Worm (Caenorhabditis elegans) whole organism, mixed stage, embryonic: ENCODE measurements around the gene C29F3.7.

ENCODE experiments used
- ceh-83 ChIP-seq: fragments of 200-800 bp; sonication (Bioruptor generic); optimal IDR thresholded peaks from 2 replicates; lab custom pipeline; 2018; ENCODE audit warnings: mild to moderate bottlenecking, missing genetic modification characterization, missing compliant biosample characterization
- drap-1 ChIP-seq: fragments of 200-800 bp; sonication (Bioruptor generic); optimal IDR thresholded peaks from 3 replicates; lab custom pipeline; 2018; ENCODE audit warnings: mild to moderate bottlenecking, missing genetic modification characterization, missing compliant biosample characterization
- elt-1 ChIP-seq: sonication (generic microtip); optimal IDR thresholded peaks from 2 replicates; lab custom pipeline; 2017; ENCODE audit warnings: missing genetic modification characterization, mild to moderate bottlenecking, missing compliant biosample characterization, antibody characterized with exemption, moderate library complexity, borderline replicate concordance; ENCODE audit not compliant: insufficient read depth
- lin-13 ChIP-seq: fragments of 150-350 bp; optimal IDR thresholded peaks from 2 replicates; lab custom pipeline; 2014; ENCODE audit warnings: missing biosample characterization, missing genetic modification characterization
- mab-5 ChIP-seq: fragments of 150-350 bp; optimal IDR thresholded peaks from 2 replicates; lab custom pipeline; 2014; ENCODE audit warnings: missing biosample characterization, missing genetic modification characterization
- nhr-12 ChIP-seq: fragments of 150-350 bp; optimal IDR thresholded peaks from 2 replicates; lab custom pipeline; 2014; ENCODE audit warnings: missing biosample characterization, missing genetic modification characterization
- nhr-237 ChIP-seq: fragments of 150-350 bp; optimal IDR thresholded peaks from 2 replicates; lab custom pipeline; 2014; ENCODE audit warnings: missing biosample characterization, missing genetic modification characterization
- nhr-28 ChIP-seq: fragments of 150-350 bp; optimal IDR thresholded peaks from 2 replicates; lab custom pipeline; 2014; ENCODE audit warnings: missing biosample characterization, missing genetic modification characterization
- snpc-4 ChIP-seq: fragments of 150-350 bp; optimal IDR thresholded peaks from 2 replicates; lab custom pipeline; 2014; ENCODE audit warnings: missing biosample characterization, missing genetic modification characterization
- unc-62 ChIP-seq: fragments of 150-350 bp; optimal IDR thresholded peaks from 2 replicates; lab custom pipeline; 2014; ENCODE audit warnings: missing biosample characterization, missing genetic modification reagents, missing genetic modification characterization
- ztf-11 ChIP-seq: fragments of 150-350 bp; optimal IDR thresholded peaks from 2 replicates; lab custom pipeline; 2014; ENCODE audit warnings: missing biosample characterization, missing genetic modification characterization

- TF ChIP-seq nhr-12 (no peak), unc-62 (GFP tag; lab: Kevin White, UChicago) (no peak), ceh-83 (GFP tag; lab: Kevin White, UChicago) (no peak), nhr-28 (no peak), snpc-4 (tag; lab: Kevin White, UChicago) (no peak), mab-5 (tag; lab: Kevin White, UChicago) (no peak), elt-1 (tag; lab: Kevin White, UChicago) (no peak), lin-13 (no peak), ztf-11 (tag; lab: Kevin White, UChicago) (no peak), drap-1 (GFP tag; lab: Kevin White, UChicago) (no peak), nhr-237 (tag; lab: Kevin White, UChicago) (no peak)
Measured at ce11 chrV:15305502-15305901, 49.2 kb upstream of the C29F3.7 start, which contains the start of gene T26H8.5.
